Fruit fly (Drosophila melanogaster) whole organism, embryonic: ENCODE results near the gene Crz.
A peak's percentile ranks its signal among the peaks of the same experiment; 100 is the strongest.

Experiments used
- Ada2b ChIP-seq: fragments of 200-800 bp; sonication (Bioruptor generic); IDR thresholded peaks from 2 replicates; pipeline ENCODE4 v1.3.6; 2022; ENCODE audit warnings: missing biosample characterization, missing genetic modification characterization
- Atf3 ChIP-seq: fragments of 200-800 bp; sonication (Bioruptor generic); optimal IDR thresholded peaks from 3 replicates; lab custom pipeline; 2016; ENCODE audit warnings: missing biosample characterization, missing genetic modification characterization
- BEAF-32 ChIP-seq: fragments of 200-800 bp; sonication (Bioruptor generic); optimal IDR thresholded peaks from 3 replicates; lab custom pipeline; 2017; ENCODE audit warnings: missing biosample characterization, missing genetic modification characterization, mild to moderate bottlenecking, moderate library complexity, missing genetic modification reagents
- Bdp1 ChIP-seq: fragments of 200-800 bp; sonication (Bioruptor generic); optimal IDR thresholded peaks from 3 replicates; lab custom pipeline; 2016; ENCODE audit warnings: missing biosample characterization, missing genetic modification characterization
- CG1024 ChIP-seq: fragments of 200-800 bp; sonication (Bioruptor generic); IDR thresholded peaks from 2 replicates; pipeline ENCODE4 v1.3.6; 2022; ENCODE audit warnings: missing biosample characterization, missing genetic modification characterization
- CG10274 ChIP-seq: fragments of 200-800 bp; sonication (Bioruptor generic); optimal IDR thresholded peaks from 3 replicates; lab custom pipeline; 2017; ENCODE audit warnings: missing biosample characterization, mild to moderate bottlenecking, missing genetic modification characterization
- CG10366 ChIP-seq: fragments of 200-800 bp; sonication (Bioruptor generic); IDR thresholded peaks from 2 replicates; pipeline ENCODE4 v1.3.6; 2022; ENCODE audit warnings: missing biosample characterization, missing genetic modification characterization
- CG10431 ChIP-seq: fragments of 200-800 bp; sonication (Bioruptor generic); optimal IDR thresholded peaks from 3 replicates; lab custom pipeline; 2018; ENCODE audit warnings: missing biosample characterization, mild to moderate bottlenecking, missing genetic modification characterization
- CG11696 ChIP-seq: fragments of 200-800 bp; sonication (Bioruptor generic); IDR thresholded peaks from 2 replicates; pipeline ENCODE4 v1.3.6; 2022; ENCODE audit warnings: missing biosample characterization, missing genetic modification characterization
- CG12236 ChIP-seq: fragments of 200-800 bp; sonication (Bioruptor generic); optimal IDR thresholded peaks from 2 replicates; lab custom pipeline; 2016; ENCODE audit warnings: missing biosample characterization, missing genetic modification characterization
- CG15011 ChIP-seq: fragments of 200-800 bp; sonication (Bioruptor generic); optimal IDR thresholded peaks from 3 replicates; lab custom pipeline; 2018; ENCODE audit warnings: missing biosample characterization, mild to moderate bottlenecking, missing genetic modification characterization
- CG15514 ChIP-seq: fragments of 200-800 bp; sonication (Bioruptor generic); optimal IDR thresholded peaks from 3 replicates; lab custom pipeline; 2017; ENCODE audit warnings: missing biosample characterization, missing genetic modification characterization, mild to moderate bottlenecking, moderate library complexity, missing genetic modification reagents
- CG1602 ChIP-seq: fragments of 200-800 bp; sonication (Bioruptor generic); optimal IDR thresholded peaks from 3 replicates; lab custom pipeline; 2016; ENCODE audit warnings: missing biosample characterization, missing genetic modification characterization
- CG1792 ChIP-seq: fragments of 200-800 bp; sonication (Bioruptor generic); optimal IDR thresholded peaks from 2 replicates; lab custom pipeline; 2016; ENCODE audit warnings: missing biosample characterization, missing genetic modification characterization
- CG18011 ChIP-seq: fragments of 200-800 bp; sonication (Bioruptor generic); optimal IDR thresholded peaks from 2 replicates; lab custom pipeline; 2017; ENCODE audit warnings: missing biosample characterization, missing genetic modification characterization, mild to moderate bottlenecking, moderate library complexity, missing genotype
- CG2116 ChIP-seq: fragments of 200-800 bp; sonication (Bioruptor generic); optimal IDR thresholded peaks from 3 replicates; lab custom pipeline; 2018; ENCODE audit warnings: missing biosample characterization, mild to moderate bottlenecking, missing genetic modification characterization
- CG31224 ChIP-seq: fragments of 200-800 bp; sonication (Bioruptor generic); IDR thresholded peaks from 2 replicates; pipeline ENCODE4 v1.3.6; 2022; ENCODE audit warnings: missing biosample characterization, missing genetic modification characterization
- CG3407 ChIP-seq: fragments of 200-800 bp; sonication (Bioruptor generic); optimal IDR thresholded peaks from 2 replicates; lab custom pipeline; 2018; ENCODE audit warnings: missing biosample characterization, mild to moderate bottlenecking, missing genetic modification characterization
- CG34422 ChIP-seq: fragments of 200-800 bp; sonication (Bioruptor generic); IDR thresholded peaks from 3 replicates; pipeline ENCODE4 v1.3.6; 2022; ENCODE audit warnings: missing biosample characterization, missing genetic modification characterization
- CG4360 ChIP-seq: fragments of 200-800 bp; sonication (Bioruptor generic); IDR thresholded peaks from 2 replicates; pipeline ENCODE4 v1.3.6; 2022; ENCODE audit warnings: missing biosample characterization, missing genetic modification characterization
- CG4617 ChIP-seq: fragments of 200-800 bp; sonication (Bioruptor generic); optimal IDR thresholded peaks from 3 replicates; lab custom pipeline; 2016; ENCODE audit warnings: missing biosample characterization, missing genetic modification characterization, borderline replicate concordance
- CG4707 ChIP-seq: fragments of 200-800 bp; sonication (Bioruptor generic); optimal IDR thresholded peaks from 2 replicates; lab custom pipeline; 2018; ENCODE audit warnings: missing biosample characterization, mild to moderate bottlenecking, missing genetic modification characterization, moderate library complexity
- CG7928 ChIP-seq: fragments of 200-800 bp; sonication (Bioruptor generic); optimal IDR thresholded peaks from 2 replicates; lab custom pipeline; 2017; ENCODE audit warnings: missing biosample characterization, mild to moderate bottlenecking, missing genetic modification characterization
- CG8281 ChIP-seq: fragments of 200-800 bp; sonication (Bioruptor generic); optimal IDR thresholded peaks from 2 replicates; lab custom pipeline; 2018; ENCODE audit warnings: missing biosample characterization, mild to moderate bottlenecking, missing genetic modification characterization, moderate library complexity
- Dfd ChIP-seq, 2 experiments: fragments of >200 bp; optimal IDR thresholded peaks; 2 replicates each; lab custom pipeline; 2017; ENCODE audit warnings: missing biosample characterization in 2 of 2, missing genetic modification characterization in 2 of 2
- Eip74EF ChIP-seq, 2 experiments: fragments of 200-800 bp in 1 of 2; fragments of >200 bp in 1 of 2; sonication (Bioruptor generic) in 1 of 2; optimal IDR thresholded peaks; 2 replicates each; lab custom pipeline; 2017 to 2019; ENCODE audit warnings: missing biosample characterization in 2 of 2, missing genetic modification characterization in 2 of 2, mild to moderate bottlenecking in 1 of 2, moderate library complexity in 1 of 2
- HmgZ ChIP-seq: fragments of 200-800 bp; sonication (Bioruptor generic); optimal IDR thresholded peaks from 2 replicates; lab custom pipeline; 2018; ENCODE audit warnings: missing biosample characterization, mild to moderate bottlenecking, missing genetic modification characterization
- Trl ChIP-seq, 3 experiments: fragments of >200 bp in 2 of 3; fragments of 200-800 bp in 1 of 3; sonication (Bioruptor generic) in 1 of 3; optimal IDR thresholded peaks; 2 replicates in 1 of 3; 3 replicates in 2 of 3; lab custom pipeline; 2016 to 2017; ENCODE audit warnings: missing biosample characterization in 1 of 3, missing genetic modification characterization in 1 of 3
- Usf ChIP-seq: fragments of 200-800 bp; sonication (Bioruptor generic); optimal IDR thresholded peaks from 2 replicates; lab custom pipeline; 2017; ENCODE audit warnings: missing genotype, missing biosample characterization, missing genetic modification characterization
- ato ChIP-seq: fragments of 200-800 bp; sonication (Bioruptor generic); IDR thresholded peaks from 2 replicates; pipeline ENCODE4 v1.3.6; 2022; ENCODE audit warnings: missing biosample characterization, missing genetic modification characterization; ENCODE audit not compliant: partially characterized antibody
- bsh ChIP-seq, 2 experiments: fragments of 200-800 bp; sonication (Bioruptor generic); optimal IDR thresholded peaks; 2 replicates each; lab custom pipeline; 2017 to 2018; ENCODE audit warnings: mild to moderate bottlenecking in 2 of 2, missing biosample characterization in 2 of 2, missing genetic modification characterization in 2 of 2, moderate library complexity in 1 of 2
- dati ChIP-seq: fragments of 200-800 bp; sonication (Bioruptor generic); IDR thresholded peaks from 2 replicates; pipeline ENCODE4 v1.3.6; 2022; ENCODE audit warnings: missing biosample characterization, missing genetic modification characterization
- dimm ChIP-seq: fragments of 200-800 bp; sonication (Bioruptor generic); IDR thresholded peaks from 2 replicates; pipeline ENCODE4 v1.3.6; 2022; ENCODE audit warnings: missing biosample characterization, missing genetic modification characterization
- dpn ChIP-seq, 2 experiments: fragments of 200-800 bp; sonication (Bioruptor generic); optimal IDR thresholded peaks; 3 replicates each; lab custom pipeline; 2016; ENCODE audit warnings: missing biosample characterization in 2 of 2, missing genetic modification characterization in 2 of 2
- grn ChIP-seq: fragments of 200-800 bp; sonication (Bioruptor generic); optimal IDR thresholded peaks from 3 replicates; lab custom pipeline; 2017; ENCODE audit warnings: missing biosample characterization, missing genetic modification characterization
- gsb ChIP-seq: fragments of 200-800 bp; sonication (Bioruptor generic); IDR thresholded peaks from 2 replicates; pipeline ENCODE4 v1.3.6; 2022; ENCODE audit warnings: missing biosample characterization, missing genetic modification characterization
- gt ChIP-seq: fragments of 200-800 bp; sonication (Bioruptor generic); IDR thresholded peaks from 2 replicates; pipeline ENCODE4 v1.3.6; 2022; ENCODE audit warnings: missing biosample characterization, missing genetic modification characterization
- hbn ChIP-seq: fragments of 200-800 bp; sonication (Bioruptor generic); IDR thresholded peaks from 2 replicates; pipeline ENCODE4 v1.3.6; 2022; ENCODE audit warnings: missing biosample characterization, missing genetic modification characterization; ENCODE audit not compliant: partially characterized antibody
- jumu ChIP-seq: fragments of 200-800 bp; sonication (Bioruptor generic); optimal IDR thresholded peaks from 3 replicates; lab custom pipeline; 2016; ENCODE audit warnings: missing biosample characterization, missing genetic modification characterization
- knrl ChIP-seq: fragments of 200-800 bp; sonication (Bioruptor generic); IDR thresholded peaks from 3 replicates; pipeline ENCODE4 v1.3.6; 2022; ENCODE audit warnings: missing biosample characterization, missing genetic modification characterization; ENCODE audit not compliant: partially characterized antibody
- lab ChIP-seq: fragments of 200-800 bp; sonication (Bioruptor generic); optimal IDR thresholded peaks from 3 replicates; lab custom pipeline; 2017; ENCODE audit warnings: missing biosample characterization, missing genetic modification characterization, mild to moderate bottlenecking, moderate library complexity, missing genetic modification reagents
- luna ChIP-seq: fragments of 200-800 bp; sonication (Bioruptor generic); optimal IDR thresholded peaks from 2 replicates; lab custom pipeline; 2016; ENCODE audit warnings: missing biosample characterization, missing genetic modification characterization
- mld ChIP-seq: fragments of 200-800 bp; sonication (Bioruptor generic); IDR thresholded peaks from 3 replicates; pipeline ENCODE4 v1.3.6; 2022; ENCODE audit warnings: missing biosample characterization, missing genetic modification characterization; ENCODE audit not compliant: partially characterized antibody
- pan ChIP-seq, 4 experiments: fragments of >200 bp in 3 of 4; fragments of 200-800 bp in 1 of 4; sonication (Bioruptor generic) in 1 of 4; optimal IDR thresholded peaks in 3 of 4; IDR thresholded peaks in 1 of 4; 2 replicates each; pipeline versions ENCODE4 v1.3.6 to Lab custom; 2017 to 2022; ENCODE audit warnings: missing biosample characterization in 2 of 4, missing genetic modification characterization in 2 of 4, mixed read lengths in 1 of 4
- pfk ChIP-seq: fragments of 200-800 bp; sonication (Bioruptor generic); optimal IDR thresholded peaks from 2 replicates; lab custom pipeline; 2018; ENCODE audit warnings: missing biosample characterization, mild to moderate bottlenecking, missing genetic modification characterization, moderate library complexity
- seq ChIP-seq: fragments of 200-800 bp; sonication (Bioruptor generic); IDR thresholded peaks from 2 replicates; pipeline ENCODE4 v1.3.6; 2022; ENCODE audit warnings: missing biosample characterization, missing genetic modification characterization
- zfh2 ChIP-seq: fragments of 200-800 bp; sonication (Bioruptor generic); optimal IDR thresholded peaks from 2 replicates; lab custom pipeline; 2016; ENCODE audit warnings: missing biosample characterization, missing genetic modification characterization

Gene Crz

DNA sequence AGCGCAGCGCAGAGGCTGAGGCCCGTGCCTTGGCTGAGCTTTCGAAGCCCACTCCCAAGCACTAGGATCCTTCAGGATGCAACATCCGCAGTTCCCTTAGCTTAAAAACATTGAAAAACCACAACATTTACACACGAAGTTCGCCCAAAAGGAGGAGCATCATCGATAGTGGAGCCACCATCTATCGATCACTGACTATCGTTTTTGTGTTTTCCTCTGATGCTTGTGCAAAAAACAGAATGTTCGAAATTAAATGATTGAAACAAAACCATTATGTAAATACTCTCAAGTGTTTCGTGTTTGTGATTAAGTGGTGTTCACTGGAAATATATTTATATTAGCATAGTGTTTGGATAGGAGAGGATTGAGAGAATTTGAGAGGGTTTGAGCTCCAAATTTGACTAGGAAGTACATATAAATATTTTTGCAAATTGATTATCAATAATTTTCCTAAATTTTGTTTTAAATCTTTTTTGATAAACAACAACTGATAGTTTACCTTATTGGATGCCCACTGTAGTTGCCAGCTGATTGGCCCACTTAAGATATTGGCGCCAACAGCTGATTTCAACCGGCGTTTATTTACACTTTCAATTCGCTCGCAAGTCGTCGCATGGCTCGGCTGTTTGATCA is 12.9 kb downstream of the Crz start, which contains the start of gene spn-B (continued):
- TF ChIP-seq Eip74EF (GFP tag; optimal IDR thresholded peaks at IDR 0.05; lab: Kevin White, UChicago) (peak in 1 of 2 experiments; percentile 74), hbn (GFP tag; lab: Robert Waterston, UW) (no peak; the same call in 1 of the 2 replicates), CG18011 (GFP tag; lab: Kevin White, UChicago) (peak; percentile 43), CG4617 (GFP tag; lab: Kevin White, UChicago) (no peak), CG2116 (peak; percentile 43), pfk (GFP tag; lab: Kevin White, UChicago) (no peak), zfh2 (GFP tag; lab: Kevin White, UChicago) (peak; percentile 53), ato (no peak), Bdp1 (GFP tag; lab: Kevin White, UChicago) (peak; percentile 40), gsb (peak; percentile 5; the same call in 1 of the 2 replicates), CG1024 (GFP tag; lab: Robert Waterston, UW) (peak; percentile 57; the same call in 1 of the 2 replicates), Usf (peak; percentile 25), dati (GFP tag; lab: Robert Waterston, UW) (no peak), CG11696 (GFP tag; lab: Robert Waterston, UW) (no peak), grn (GFP tag; lab: Kevin White, UChicago) (peak; percentile 39), CG31224 (GFP tag; lab: Robert Waterston, UW) (peak; percentile 39; the same call in 1 of the 2 replicates), CG10431 (GFP tag; lab: Kevin White, UChicago) (peak; percentile 63), Dfd (GFP tag; optimal IDR thresholded peaks at IDR 0.05; lab: Kevin White, UChicago) (no peak), Trl (optimal IDR thresholded peaks at IDR 0.05; lab: Kevin White, UChicago) (no peak), Trl (GFP tag; optimal IDR thresholded peaks at IDR 0.05; lab: Kevin White, UChicago) (peak; percentile 30), gt (GFP tag; lab: Robert Waterston, UW) (no peak), CG8281 (peak; percentile 50), CG34422 (peak; percentile 49; the same call in 1 of the 3 replicates), CG1602 (peak; percentile 54), HmgZ (tag; lab: Kevin White, UChicago) (peak; percentile 70), mld (GFP tag; lab: Robert Waterston, UW) (no peak), CG10274 (GFP tag; lab: Kevin White, UChicago) (peak; percentile 36), luna (GFP tag; lab: Kevin White, UChicago) (no peak), CG10366 (GFP tag; lab: Robert Waterston, UW) (peak; percentile 60), CG1792 (GFP tag; lab: Kevin White, UChicago) (peak; percentile 39), Ada2b (GFP tag; lab: Robert Waterston, UW) (peak; percentile 33; the same call in 1 of the 2 replicates), CG3407 (GFP tag; lab: Kevin White, UChicago) (peak; percentile 69), CG4360 (GFP tag; lab: Robert Waterston, UW) (no peak), BEAF-32 (GFP tag; lab: Kevin White, UChicago) (peak; percentile 48), CG12236 (GFP tag; lab: Kevin White, UChicago) (peak; percentile 35), CG4707 (GFP tag; lab: Kevin White, UChicago) (peak; percentile 59), CG7928 (GFP tag; lab: Kevin White, UChicago) (peak; percentile 21), pan (optimal IDR thresholded peaks at IDR 0.05; lab: Kevin White, UChicago) (no peak), pan (GFP tag; optimal IDR thresholded peaks at IDR 0.05 in 1 of 2, IDR thresholded peaks at IDR 0.05 in 1 of 2) (peak in 1 of 2 experiments; percentile 77), Atf3 (GFP tag; lab: Kevin White, UChicago) (no peak), dpn (GFP tag; optimal IDR thresholded peaks at IDR 0.05; lab: Kevin White, UChicago) (peak; percentile 68 to 76), jumu (GFP tag; lab: Kevin White, UChicago) (peak; percentile 43), seq (GFP tag; lab: Robert Waterston, UW) (peak; percentile 57; the same call in 1 of the 2 replicates), CG15011 (GFP tag; lab: Kevin White, UChicago) (peak; percentile 67), knrl (GFP tag; lab: Robert Waterston, UW) (no peak; the same call in 2 of the 3 replicates), lab (GFP tag; lab: Kevin White, UChicago) (peak; percentile 82), CG15514 (GFP tag; lab: Kevin White, UChicago) (peak; percentile 61), bsh (GFP tag; optimal IDR thresholded peaks at IDR 0.05; lab: Kevin White, UChicago) (peak; percentile 0 to 80), dimm (GFP tag; lab: Robert Waterston, UW) (no peak)
